In genomic region chr3L:18760421-18761045, dm6 we compare ENCODE assay signal across 6 fruit fly cellular contexts.
TF ChIP-seq lines count a peak whose summit lies in the region.

No protein-coding gene starts in this region.

- TF ChIP-seq CTCF in whole organism, embryonic (GFP tag; optimal IDR thresholded peaks at IDR 0.05; lab: Kevin White, UChicago): no peak

TF ChIP-seq in whole organism, 6 proteins besides CTCF, POLR2A, EP300 and RAD21:
- TF ChIP-seq psq (optimal IDR thresholded peaks at IDR 0.05; lab: Kevin White, UChicago) (no peak), EcR (GFP tag; optimal IDR thresholded peaks at IDR 0.05; lab: Kevin White, UChicago) (no peak), CG8478 (optimal IDR thresholded peaks at IDR 0.05; lab: Kevin White, UChicago) (no peak), Dll (optimal IDR thresholded peaks at IDR 0.05; lab: Kevin White, UChicago) (peak; percentile 7)
TF ChIP-seq in whole organism: peak in this region for 1.

TF ChIP-seq in whole organism, adult, 20 proteins besides CTCF, POLR2A, EP300 and RAD21:
- TF ChIP-seq CG1620 (GFP tag; optimal IDR thresholded peaks at IDR 0.05; lab: Kevin White, UChicago): no peak
- TF ChIP-seq bab1 (GFP tag; optimal IDR thresholded peaks at IDR 0.05; lab: Kevin White, UChicago): no peak
- peak; percentile 80 for TF ChIP-seq kay (GFP tag; lab: Kevin White, UChicago; ENCODE audit: borderline replicate concordance)

TF ChIP-seq in whole organism, embryonic, 481 proteins besides CTCF, POLR2A, EP300 and RAD21 (continues in another document):
- TF ChIP-seq Dref (GFP tag; IDR thresholded peaks at IDR 0.05; lab: Robert Waterston, UW) (no peak), chinmo (GFP tag; IDR thresholded peaks at IDR 0.05; lab: Robert Waterston, UW; ENCODE audit: partially characterized antibody) (peak; percentile 84; the same call in 2 of the 4 replicates), Med (GFP tag; lab: Kevin White, UChicago) (peak; percentile 55), Blimp-1 (GFP tag; optimal IDR thresholded peaks at IDR 0.05; lab: Kevin White, UChicago) (peak; percentile 29), CG11696 (GFP tag; IDR thresholded peaks at IDR 0.05; lab: Robert Waterston, UW) (0 out of 2 replicates have a peak, but pooled peaks have one; percentile 20), cg (GFP tag; optimal IDR thresholded peaks at IDR 0.05; lab: Kevin White, UChicago) (peak; percentile 47), CG1792 (GFP tag; optimal IDR thresholded peaks at IDR 0.05; lab: Kevin White, UChicago) (no peak), bbx (GFP tag; IDR thresholded peaks at IDR 0.05; lab: Robert Waterston, UW; ENCODE audit: partially characterized antibody) (no peak), CG9609 (GFP tag; optimal IDR thresholded peaks at IDR 0.05; lab: Kevin White, UChicago) (no peak), bsh (GFP tag; optimal IDR thresholded peaks at IDR 0.05; lab: Kevin White, UChicago) (no peak), nom (GFP tag; optimal IDR thresholded peaks at IDR 0.05; lab: Kevin White, UChicago) (peak; percentile 44), NFAT (GFP tag; IDR thresholded peaks at IDR 0.05; lab: Robert Waterston, UW) (no peak), Trl (optimal IDR thresholded peaks at IDR 0.05; lab: Kevin White, UChicago) (peak; percentile 38 to 57), Trl (GFP tag; optimal IDR thresholded peaks at IDR 0.05; lab: Kevin White, UChicago) (no peak), Drgx (GFP tag; IDR thresholded peaks at IDR 0.05; lab: Robert Waterston, UW) (peak; percentile 79), Rfx (GFP tag; IDR thresholded peaks at IDR 0.05; lab: Robert Waterston, UW) (0 out of 2 replicates have a peak, but pooled peaks have one; percentile 17), CG9727 (GFP tag; optimal IDR thresholded peaks at IDR 0.05; lab: Kevin White, UChicago) (no peak), pan (optimal IDR thresholded peaks at IDR 0.05; lab: Kevin White, UChicago) (no peak), pan (GFP tag; optimal IDR thresholded peaks at IDR 0.05 in 1 of 2, IDR thresholded peaks at IDR 0.05 in 1 of 2) (peak in 1 of 2 experiments; percentile 8), twi (tag; optimal IDR thresholded peaks at IDR 0.05; lab: Kevin White, UChicago) (no peak)

TF ChIP-seq in whole organism, prepupa, 60 proteins besides CTCF, POLR2A, EP300 and RAD21 (continues in another document):
- TF ChIP-seq Sox102F (GFP tag; optimal IDR thresholded peaks at IDR 0.05; lab: Kevin White, UChicago) (no peak), CG6276 (GFP tag; optimal IDR thresholded peaks at IDR 0.05; lab: Kevin White, UChicago) (peak; percentile 51), CG11762 (GFP tag; optimal IDR thresholded peaks at IDR 0.05; lab: Kevin White, UChicago; ENCODE audit: insufficient read depth) (no peak), svp (GFP tag; lab: Kevin White, UChicago) (peak; percentile 30), Eip78C (GFP tag; lab: Kevin White, UChicago) (peak; percentile 35), CG6808 (GFP tag; optimal IDR thresholded peaks at IDR 0.05; lab: Kevin White, UChicago) (peak; percentile 22), OdsH (GFP tag; optimal IDR thresholded peaks at IDR 0.05; lab: Kevin White, UChicago) (peak; percentile 10), ss (GFP tag; optimal IDR thresholded peaks at IDR 0.05; lab: Kevin White, UChicago) (peak; percentile 13 to 47), fd59A (GFP tag; optimal IDR thresholded peaks at IDR 0.05; lab: Kevin White, UChicago) (no peak), CG15336 (GFP tag; IDR thresholded peaks at IDR 0.05; lab: Robert Waterston, UW) (peak; percentile 54; the same call in 1 of the 2 replicates), CG3032 (tag; optimal IDR thresholded peaks at IDR 0.05; lab: Kevin White, UChicago) (no peak), Blimp-1 (GFP tag; optimal IDR thresholded peaks at IDR 0.05; lab: Kevin White, UChicago) (peak; percentile 70), Ets21C (GFP tag; optimal IDR thresholded peaks at IDR 0.05; lab: Kevin White, UChicago) (no peak), Sox14 (GFP tag; optimal IDR thresholded peaks at IDR 0.05; lab: Kevin White, UChicago) (peak; percentile 16), CG32006 (GFP tag; optimal IDR thresholded peaks at IDR 0.05; lab: Kevin White, UChicago) (peak; percentile 39), Eip75B (GFP tag; optimal IDR thresholded peaks at IDR 0.05; lab: Kevin White, UChicago) (no peak), eg (GFP tag; IDR thresholded peaks at IDR 0.05; lab: Robert Waterston, UW) (peak; percentile 74), Hr4 (GFP tag; optimal IDR thresholded peaks at IDR 0.05; lab: Kevin White, UChicago) (peak; percentile 30), vri (GFP tag; optimal IDR thresholded peaks at IDR 0.05; lab: Kevin White, UChicago) (peak; percentile 55), CG8119 (GFP tag; IDR thresholded peaks at IDR 0.05; lab: Robert Waterston, UW) (peak; percentile 60; the same call in 2 of the 3 replicates), Ets96B (tag; optimal IDR thresholded peaks at IDR 0.05; lab: Kevin White, UChicago) (peak; percentile 11), spab (GFP tag; optimal IDR thresholded peaks at IDR 0.05; lab: Kevin White, UChicago) (peak; percentile 23)

TF ChIP-seq in whole organism, pupa, 21 proteins besides CTCF, POLR2A, EP300 and RAD21:
- TF ChIP-seq Pif1A (GFP tag; optimal IDR thresholded peaks at IDR 0.05; lab: Kevin White, UChicago) (no peak), CG34367 (tag; optimal IDR thresholded peaks at IDR 0.05; lab: Kevin White, UChicago) (peak; percentile 10), EcR (GFP tag; optimal IDR thresholded peaks at IDR 0.05; lab: Kevin White, UChicago) (peak; percentile 37), gl (tag; optimal IDR thresholded peaks at IDR 0.05; lab: Kevin White, UChicago) (peak; percentile 32), CG17806 (tag; optimal IDR thresholded peaks at IDR 0.05; lab: Kevin White, UChicago) (no peak), CG8159 (tag; optimal IDR thresholded peaks at IDR 0.05; lab: Kevin White, UChicago) (peak; percentile 40), CG32121 (GFP tag; IDR thresholded peaks at IDR 0.05; lab: Robert Waterston, UW) (peak; percentile 61), CG4496 (GFP tag; IDR thresholded peaks at IDR 0.05; lab: Robert Waterston, UW) (peak; percentile 71), Snoo (tag; optimal IDR thresholded peaks at IDR 0.05; lab: Kevin White, UChicago) (no peak), fd96Ca (GFP tag; IDR thresholded peaks at IDR 0.05; lab: Robert Waterston, UW) (peak; percentile 33; the same call in 1 of the 3 replicates), CG12605 (GFP tag; IDR thresholded peaks at IDR 0.05; lab: Robert Waterston, UW) (peak; percentile 44; the same call in 1 of the 2 replicates), Ets98B (GFP tag; IDR thresholded peaks at IDR 0.05; lab: Robert Waterston, UW) (peak; percentile 44; the same call in 1 of the 2 replicates), CG15710 (tag; optimal IDR thresholded peaks at IDR 0.05; lab: Kevin White, UChicago) (peak; percentile 34), CG13204 (GFP tag; optimal IDR thresholded peaks at IDR 0.05; lab: Kevin White, UChicago) (peak; percentile 36)

TF ChIP-seq in whole organism, wandering third instar larva, 38 proteins besides CTCF, POLR2A, EP300 and RAD21:
- TF ChIP-seq Myc (optimal IDR thresholded peaks at IDR 0.05; lab: Kevin White, UChicago): no peak
- TF ChIP-seq usp (GFP tag; optimal IDR thresholded peaks at IDR 0.05; lab: Kevin White, UChicago): no peak
- TF ChIP-seq dl (GFP tag; optimal IDR thresholded peaks at IDR 0.05; lab: Kevin White, UChicago; ENCODE audit: insufficient read depth in 1 of 2, partially characterized antibody in 2 of 2): peak in 1 of 2 experiments; percentile 38
- TF ChIP-seq CG9705 (GFP tag; optimal IDR thresholded peaks at IDR 0.05; lab: Kevin White, UChicago): no peak
- no peak for TF ChIP-seq fru (GFP tag; optimal IDR thresholded peaks at IDR 0.05; lab: Kevin White, UChicago)
- TF ChIP-seq Dif (GFP tag; optimal IDR thresholded peaks at IDR 0.05; lab: Kevin White, UChicago; ENCODE audit: partially characterized antibody): peak; percentile 43
- no peak for TF ChIP-seq brk (GFP tag; optimal IDR thresholded peaks at IDR 0.05; lab: Kevin White, UChicago)
- no peak for TF ChIP-seq Hnf4 (GFP tag; optimal IDR thresholded peaks at IDR 0.05; lab: Kevin White, UChicago)
- TF ChIP-seq Rel (GFP tag; optimal IDR thresholded peaks at IDR 0.05; lab: Kevin White, UChicago): no peak
- TF ChIP-seq Rel (tag; optimal IDR thresholded peaks at IDR 0.05; lab: Kevin White, UChicago): no peak
- no peak for TF ChIP-seq dmrt93B (GFP tag; optimal IDR thresholded peaks at IDR 0.05; lab: Kevin White, UChicago)
- peak; percentile 10 for TF ChIP-seq jim (GFP tag; optimal IDR thresholded peaks at IDR 0.05; lab: Kevin White, UChicago)
